Worm (Caenorhabditis elegans): ENCODE measurements around the gene pxn-2.

The pxn-2 gene

ce11 chrX:10927136-10927535 is 52.0 kb downstream of the pxn-2 start:
- TF ChIP-seq mdl-1 (tag; optimal IDR thresholded peaks at IDR 0.05): no peak

- no peak for TF ChIP-seq dmd-6 (GFP tag; IDR thresholded peaks at IDR 0.05)
- peak in 1 of 2 experiments; percentile 95 for TF ChIP-seq unc-62 (GFP tag; optimal IDR thresholded peaks at IDR 0.05 in 1 of 2)
- no peak for TF ChIP-seq unc-62 (tag; optimal IDR thresholded peaks at IDR 0.05)
Observed at ce11 chrX:10924031-10924430, 55.1 kb downstream of the pxn-2 start.
